Fruit fly (Drosophila melanogaster) whole organism, wandering third instar larva: ENCODE data around the gene CG14341.

Experiments used
- CG9705 ChIP-seq: fragments of 200-800 bp; sonication (Bioruptor generic); optimal IDR thresholded peaks from 2 replicates; lab custom pipeline; 2018; ENCODE audit warnings: missing biosample characterization, mild to moderate bottlenecking, missing genetic modification characterization
- Dfd ChIP-seq: fragments of >200 bp; optimal IDR thresholded peaks from 2 replicates; lab custom pipeline; 2017; ENCODE audit warnings: missing biosample characterization, missing genetic modification characterization
- Dif ChIP-seq: fragments of 200-275, 200-300 bp; sonication (Bioruptor generic); optimal IDR thresholded peaks from 2 replicates; lab custom pipeline; 2018; ENCODE audit warnings: missing biosample characterization, missing genetic modification characterization; ENCODE audit not compliant: partially characterized antibody
- Myc ChIP-seq: fragments of >200 bp; optimal IDR thresholded peaks from 2 replicates; lab custom pipeline; 2017
- N ChIP-seq: fragments of >200 bp; optimal IDR thresholded peaks from 2 replicates; lab custom pipeline; 2018; ENCODE audit warnings: missing biosample characterization, missing external identifiers, missing genetic modification characterization
- Sp1 ChIP-seq: fragments of 200-800 bp; sonication (Bioruptor generic); optimal IDR thresholded peaks from 3 replicates; lab custom pipeline; 2019; ENCODE audit warnings: missing biosample characterization, mild to moderate bottlenecking, missing genetic modification characterization, moderate library complexity
- Vsx2 ChIP-seq: fragments of 200-300, 225-300 bp; sonication (Bioruptor generic); optimal IDR thresholded peaks from 2 replicates; lab custom pipeline; 2018; ENCODE audit warnings: missing biosample characterization, missing genetic modification characterization; ENCODE audit not compliant: partially characterized antibody
- br ChIP-seq: fragments of 200-800 bp; sonication (Bioruptor generic); optimal IDR thresholded peaks from 2 replicates; lab custom pipeline; 2016; ENCODE audit warnings: missing biosample characterization, missing genetic modification characterization
- h ChIP-seq: fragments of 200-800 bp; sonication (Bioruptor generic); optimal IDR thresholded peaks from 3 replicates; lab custom pipeline; 2016; ENCODE audit warnings: missing biosample characterization, mild to moderate bottlenecking, missing genetic modification characterization
- jim ChIP-seq: fragments of 175-275, 200-325 bp; sonication (Bioruptor generic); optimal IDR thresholded peaks from 2 replicates; lab custom pipeline; 2016; ENCODE audit warnings: missing biosample characterization, mild to moderate bottlenecking, missing genetic modification characterization
- pan ChIP-seq: fragments of >200 bp; optimal IDR thresholded peaks from 2 replicates; lab custom pipeline; 2017
- psq ChIP-seq: fragments of 200-800 bp; sonication (Bioruptor generic); optimal IDR thresholded peaks from 3 replicates; lab custom pipeline; 2017; ENCODE audit warnings: missing biosample characterization, mild to moderate bottlenecking, missing genetic modification characterization, moderate library complexity
- rgr ChIP-seq: fragments of 200-800 bp; sonication (Bioruptor generic); optimal IDR thresholded peaks from 3 replicates; lab custom pipeline; 2016; ENCODE audit warnings: missing biosample characterization, mild to moderate bottlenecking, missing genetic modification characterization
- usp ChIP-seq: fragments of >200 bp; optimal IDR thresholded peaks from 2 replicates; lab custom pipeline; 2017; ENCODE audit warnings: missing biosample characterization, missing genetic modification characterization

DNA sequence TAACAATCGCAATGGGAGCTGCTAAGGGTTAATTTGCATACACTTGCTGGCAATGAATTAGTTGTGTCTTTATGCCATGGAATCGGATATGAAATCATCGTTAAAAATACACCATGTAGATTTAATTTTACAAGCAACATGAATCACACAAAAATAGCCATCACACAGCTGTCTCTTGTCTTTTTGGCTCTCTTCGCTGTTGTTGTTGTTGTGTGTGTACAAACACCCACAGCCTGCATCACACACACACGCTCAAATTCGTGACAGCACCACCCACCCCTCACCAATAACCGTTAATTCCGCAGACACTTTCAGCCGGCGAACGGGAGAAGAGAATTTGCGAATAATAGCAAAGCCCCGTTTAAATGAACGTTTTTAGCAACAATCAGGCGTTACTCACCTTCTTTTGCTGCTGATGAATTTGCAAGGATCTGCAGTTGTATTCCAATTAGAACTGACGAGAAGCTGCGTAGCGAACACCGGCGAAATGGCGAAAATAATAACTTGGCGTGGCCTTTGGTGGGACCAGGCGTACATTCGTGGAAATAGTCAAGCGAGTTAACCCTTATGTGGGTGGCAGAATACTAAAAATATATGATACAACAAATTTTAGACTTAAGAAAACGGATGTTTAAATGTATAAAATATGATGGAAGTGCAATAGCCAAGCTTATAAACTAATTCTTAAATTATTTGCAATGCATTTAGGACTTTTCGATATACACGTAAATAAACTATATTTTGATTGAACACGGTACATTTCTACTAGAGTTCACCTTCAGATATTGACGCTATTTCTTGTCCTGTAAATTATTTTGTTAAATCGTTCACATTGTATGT, 8.4 kb upstream of the CG14341 start, which contains the start of gene capt:
- TF ChIP-seq jim (GFP tag; lab: Kevin White, UChicago) (no peak), h (peak; percentile 10), Sp1 (GFP tag; lab: Kevin White, UChicago) (peak; percentile 1), CG9705 (peak; percentile 3), usp (no peak), N (peak; percentile 41), Myc (lab: Kevin White, UChicago) (peak; percentile 27), rgr (peak; percentile 21), psq (GFP tag; lab: Kevin White, UChicago) (peak; percentile 1), Dfd (GFP tag; lab: Kevin White, UChicago) (no peak), Dif (no peak), pan (lab: Kevin White, UChicago) (no peak), Vsx2 (GFP tag; lab: Kevin White, UChicago) (no peak), br (GFP tag; lab: Kevin White, UChicago) (no peak)
